Fruit fly (Drosophila melanogaster): ENCODE results near the gene CG11369.
A peak's percentile ranks its signal among the peaks of the same experiment; 100 is the strongest.

Gene CG11369

DNA sequence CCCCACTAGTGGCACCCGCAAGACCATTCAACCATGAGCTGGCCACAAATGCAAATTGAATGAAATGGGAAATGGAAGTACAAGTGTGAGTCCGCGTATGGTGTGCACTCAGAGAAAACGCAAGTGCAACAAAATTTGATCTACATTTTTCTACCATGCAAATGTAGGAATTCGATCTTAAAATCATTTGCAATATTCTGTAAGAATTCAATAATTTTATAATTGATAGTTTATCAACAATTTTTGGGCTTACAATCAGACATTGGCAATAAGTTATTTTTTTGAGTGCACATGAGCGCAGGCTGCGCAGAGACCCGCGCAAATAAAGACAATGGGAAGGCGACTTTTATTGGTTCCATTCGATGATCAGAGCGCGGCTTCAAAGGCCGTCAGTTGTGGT lies 2.9 kb upstream of the CG11369 start (continued):
- TF ChIP-seq fd64A (GFP tag; optimal IDR thresholded peaks at IDR 0.05) = no peak
- no peak for TF ChIP-seq MBD-R2 (GFP tag; IDR thresholded peaks at IDR 0.05)
- peak; percentile 55 for TF ChIP-seq CG15696 (tag; optimal IDR thresholded peaks at IDR 0.05)
- TF ChIP-seq Pdp1 (GFP tag; optimal IDR thresholded peaks at IDR 0.05) = peak in 1 of 2 experiments; percentile 40
- no peak for TF ChIP-seq CG2889 (GFP tag; IDR thresholded peaks at IDR 0.05)
- TF ChIP-seq NC2β (GFP tag; optimal IDR thresholded peaks at IDR 0.05) = no peak
- TF ChIP-seq Blimp-1 (GFP tag; optimal IDR thresholded peaks at IDR 0.05) = peak; percentile 53
- peak; percentile 28; the same call in 1 of the 2 replicates for TF ChIP-seq sens-2 (GFP tag; IDR thresholded peaks at IDR 0.05)
- TF ChIP-seq hth (optimal IDR thresholded peaks at IDR 0.05) = no peak
- TF ChIP-seq B-H2 (GFP tag; optimal IDR thresholded peaks at IDR 0.05) = no peak
- no peak for TF ChIP-seq CG12299 (tag; optimal IDR thresholded peaks at IDR 0.05)
- no peak for TF ChIP-seq CG7271 (tag; optimal IDR thresholded peaks at IDR 0.05)
- peak; percentile 53 for TF ChIP-seq Spps (tag; optimal IDR thresholded peaks at IDR 0.05)
- peak; percentile 50 for TF ChIP-seq Ssrp (tag; optimal IDR thresholded peaks at IDR 0.05)
- TF ChIP-seq dmrt99B (tag; optimal IDR thresholded peaks at IDR 0.05) = peak; percentile 64
- TF ChIP-seq CG12744 (GFP tag; optimal IDR thresholded peaks at IDR 0.05) = no peak
- peak; percentile 50 for TF ChIP-seq az2 (GFP tag; optimal IDR thresholded peaks at IDR 0.05)
- TF ChIP-seq Mes4 (GFP tag; optimal IDR thresholded peaks at IDR 0.05) = no peak
- no peak for TF ChIP-seq CG17568 (GFP tag; optimal IDR thresholded peaks at IDR 0.05)
- no peak for TF ChIP-seq CHES-1-like (GFP tag; optimal IDR thresholded peaks at IDR 0.05)
- TF ChIP-seq CG7963 (GFP tag; IDR thresholded peaks at IDR 0.05; ENCODE audit: partially characterized antibody) = no peak
- peak; percentile 60 for TF ChIP-seq nmo (GFP tag; optimal IDR thresholded peaks at IDR 0.05)
- no peak for TF ChIP-seq Myb (GFP tag; optimal IDR thresholded peaks at IDR 0.05)
- TF ChIP-seq dati (GFP tag; IDR thresholded peaks at IDR 0.05) = no peak
- no peak for TF ChIP-seq Scr (GFP tag; IDR thresholded peaks at IDR 0.05; ENCODE audit: partially characterized antibody)
- no peak for TF ChIP-seq sc (optimal IDR thresholded peaks at IDR 0.05)
- TF ChIP-seq sc (GFP tag; optimal IDR thresholded peaks at IDR 0.05) = peak; percentile 35
- no peak for TF ChIP-seq pros (GFP tag; optimal IDR thresholded peaks at IDR 0.05)
- TF ChIP-seq ind (GFP tag; optimal IDR thresholded peaks at IDR 0.05) = peak; percentile 31
- no peak for TF ChIP-seq ken (GFP tag; IDR thresholded peaks at IDR 0.05)
- TF ChIP-seq CG4820 (GFP tag; optimal IDR thresholded peaks at IDR 0.05) = peak; percentile 30
- no peak for TF ChIP-seq NK7.1 (GFP tag; optimal IDR thresholded peaks at IDR 0.05)
- no peak for TF ChIP-seq corto (GFP tag; optimal IDR thresholded peaks at IDR 0.05)
- TF ChIP-seq Nf-YA (GFP tag; IDR thresholded peaks at IDR 0.05) = no peak
- TF ChIP-seq ara (GFP tag; IDR thresholded peaks at IDR 0.05) = peak; percentile 63
- TF ChIP-seq CG2120 (GFP tag; optimal IDR thresholded peaks at IDR 0.05) = no peak
- no peak for TF ChIP-seq prd (optimal IDR thresholded peaks at IDR 0.05)
- TF ChIP-seq prd (GFP tag; IDR thresholded peaks at IDR 0.05) = peak; percentile 70; the same call in 2 of the 3 replicates
- TF ChIP-seq kah (GFP tag; optimal IDR thresholded peaks at IDR 0.05) = no peak
- TF ChIP-seq CG9437 (GFP tag; optimal IDR thresholded peaks at IDR 0.05) = no peak
- TF ChIP-seq CG12391 (tag; optimal IDR thresholded peaks at IDR 0.05) = peak; percentile 57
- TF ChIP-seq CG11560 (tag; IDR thresholded peaks at IDR 0.05) = no peak
- TF ChIP-seq CG11456 (GFP tag; IDR thresholded peaks at IDR 0.05) = no peak
- TF ChIP-seq H2.0 (GFP tag; IDR thresholded peaks at IDR 0.05) = 0 out of 2 replicates have a peak, but pooled peaks have one; percentile 15
- TF ChIP-seq Usf (GFP tag; optimal IDR thresholded peaks at IDR 0.05) = peak; percentile 1
- TF ChIP-seq mld (GFP tag; IDR thresholded peaks at IDR 0.05; ENCODE audit: partially characterized antibody) = no peak
- TF ChIP-seq caup (GFP tag; optimal IDR thresholded peaks at IDR 0.05; ENCODE audit: severe bottlenecking) = no peak
- no peak for TF ChIP-seq CG3281 (GFP tag; optimal IDR thresholded peaks at IDR 0.05)
- TF ChIP-seq MESR4 (GFP tag; optimal IDR thresholded peaks at IDR 0.05) = no peak
- TF ChIP-seq Dad (GFP tag; optimal IDR thresholded peaks at IDR 0.05) = peak; percentile 11
- no peak for TF ChIP-seq fu2 (GFP tag; optimal IDR thresholded peaks at IDR 0.05)
- peak; percentile 25 for TF ChIP-seq pnt (GFP tag; optimal IDR thresholded peaks at IDR 0.05)
